Fruit fly (Drosophila melanogaster) whole organism, wandering third instar larva: ENCODE measurements around the gene Cyp12a4.
A peak's percentile ranks its signal among the peaks of the same experiment; 100 is the strongest.

Source experiments
- Abd-B ChIP-seq: fragments of >200 bp; optimal IDR thresholded peaks from 2 replicates; lab custom pipeline; 2017; ENCODE audit warnings: missing biosample characterization, missing genetic modification characterization
- CG32264 ChIP-seq: fragments of 200-800 bp; sonication (Bioruptor generic); optimal IDR thresholded peaks from 2 replicates; lab custom pipeline; 2016; ENCODE audit warnings: missing biosample characterization, missing genetic modification characterization
- CG9705 ChIP-seq: fragments of 200-800 bp; sonication (Bioruptor generic); optimal IDR thresholded peaks from 2 replicates; lab custom pipeline; 2018; ENCODE audit warnings: missing biosample characterization, mild to moderate bottlenecking, missing genetic modification characterization
- CrebA ChIP-seq: fragments of 200-800 bp; sonication (Bioruptor generic); optimal IDR thresholded peaks from 2 replicates; lab custom pipeline; 2016; ENCODE audit warnings: missing biosample characterization, mild to moderate bottlenecking, missing genetic modification characterization, borderline replicate concordance
- Dfd ChIP-seq: fragments of >200 bp; optimal IDR thresholded peaks from 2 replicates; lab custom pipeline; 2017; ENCODE audit warnings: missing biosample characterization, missing genetic modification characterization
- Dif ChIP-seq: fragments of 200-275, 200-300 bp; sonication (Bioruptor generic); optimal IDR thresholded peaks from 2 replicates; lab custom pipeline; 2018; ENCODE audit warnings: missing biosample characterization, missing genetic modification characterization; ENCODE audit not compliant: partially characterized antibody
- GATAd ChIP-seq: sonication (Bioruptor generic); optimal IDR thresholded peaks from 2 replicates; lab custom pipeline; 2016; ENCODE audit warnings: missing biosample characterization, missing genetic modification characterization
- HLH106 ChIP-seq: fragments of 200-800 bp; optimal IDR thresholded peaks from 3 replicates; lab custom pipeline; 2019; ENCODE audit warnings: missing biosample characterization, mild to moderate bottlenecking, missing genetic modification characterization, moderate library complexity
- Hnf4 ChIP-seq: fragments of 200-800 bp; sonication (Bioruptor generic); optimal IDR thresholded peaks from 2 replicates; lab custom pipeline; 2016; ENCODE audit warnings: missing biosample characterization, mild to moderate bottlenecking, missing genetic modification characterization
- Hr78 ChIP-seq: fragments of >200 bp; optimal IDR thresholded peaks from 2 replicates; lab custom pipeline; 2017; ENCODE audit warnings: missing biosample characterization, missing genetic modification characterization
- Hr83 ChIP-seq: fragments of 200-300 bp; sonication (Bioruptor generic); optimal IDR thresholded peaks from 2 replicates; lab custom pipeline; 2016; ENCODE audit warnings: missing biosample characterization, mild to moderate bottlenecking, missing genetic modification characterization, moderate library complexity; ENCODE audit not compliant: poor library complexity, severe bottlenecking
- Jra ChIP-seq: sonication (Bioruptor generic); optimal IDR thresholded peaks from 2 replicates; lab custom pipeline; 2016; ENCODE audit warnings: missing biosample characterization, missing genetic modification characterization
- Mio ChIP-seq: sonication (Bioruptor generic); optimal IDR thresholded peaks from 2 replicates; lab custom pipeline; 2016; ENCODE audit warnings: missing biosample characterization, missing genetic modification characterization
- Myc ChIP-seq: fragments of >200 bp; optimal IDR thresholded peaks from 2 replicates; lab custom pipeline; 2017
- N ChIP-seq: fragments of >200 bp; optimal IDR thresholded peaks from 2 replicates; lab custom pipeline; 2018; ENCODE audit warnings: missing biosample characterization, missing external identifiers, missing genetic modification characterization
- OdsH ChIP-seq: fragments of 200-800 bp; sonication (Bioruptor generic); optimal IDR thresholded peaks from 2 replicates; lab custom pipeline; 2016; ENCODE audit warnings: missing biosample characterization, mild to moderate bottlenecking, missing genetic modification characterization
- Rel ChIP-seq, 2 experiments: fragments of 200-800 bp; sonication (Bioruptor generic) in 1 of 2; optimal IDR thresholded peaks; 2 replicates in 1 of 2; 3 replicates in 1 of 2; lab custom pipeline; 2016 to 2019; ENCODE audit warnings: mild to moderate bottlenecking in 2 of 2, missing biosample characterization in 2 of 2, missing genetic modification characterization in 2 of 2, moderate library complexity in 1 of 2
- Sp1 ChIP-seq: fragments of 200-800 bp; sonication (Bioruptor generic); optimal IDR thresholded peaks from 3 replicates; lab custom pipeline; 2019; ENCODE audit warnings: missing biosample characterization, mild to moderate bottlenecking, missing genetic modification characterization, moderate library complexity
- Vsx2 ChIP-seq: fragments of 200-300, 225-300 bp; sonication (Bioruptor generic); optimal IDR thresholded peaks from 2 replicates; lab custom pipeline; 2018; ENCODE audit warnings: missing biosample characterization, missing genetic modification characterization; ENCODE audit not compliant: partially characterized antibody
- br ChIP-seq: fragments of 200-800 bp; sonication (Bioruptor generic); optimal IDR thresholded peaks from 2 replicates; lab custom pipeline; 2016; ENCODE audit warnings: missing biosample characterization, missing genetic modification characterization
- brk ChIP-seq: fragments of 200-800 bp; sonication (Bioruptor generic); optimal IDR thresholded peaks from 2 replicates; lab custom pipeline; 2016; ENCODE audit warnings: missing biosample characterization, mild to moderate bottlenecking, missing genetic modification characterization
- dl ChIP-seq, 2 experiments: fragments of 175-275, 200-275 bp in 1 of 2; fragments of 200-275 bp in 1 of 2; sonication (Bioruptor generic); optimal IDR thresholded peaks; lab custom pipeline; 2018; ENCODE audit warnings: mild to moderate bottlenecking in 2 of 2, missing biosample characterization in 2 of 2, missing genetic modification characterization in 2 of 2, moderate library complexity in 2 of 2; ENCODE audit not compliant: partially characterized antibody in 2 of 2, insufficient read depth in 1 of 2
- dmrt93B ChIP-seq: fragments of 200-800 bp; sonication (Bioruptor generic); optimal IDR thresholded peaks from 2 replicates; lab custom pipeline; 2018; ENCODE audit warnings: missing biosample characterization, mild to moderate bottlenecking, missing genetic modification characterization
- dsf ChIP-seq: sonication (Bioruptor generic); optimal IDR thresholded peaks from 2 replicates; lab custom pipeline; 2016; ENCODE audit warnings: missing biosample characterization, missing genetic modification characterization, borderline replicate concordance
- ey ChIP-seq: fragments of 200-800 bp; sonication (Bioruptor generic); optimal IDR thresholded peaks from 2 replicates; lab custom pipeline; 2016; ENCODE audit warnings: missing biosample characterization, missing genetic modification characterization
- foxo ChIP-seq, 2 experiments: fragments of 200-800 bp; sonication (Bioruptor generic); optimal IDR thresholded peaks; 2 replicates in 1 of 2; 3 replicates in 1 of 2; lab custom pipeline; 2016 to 2017; ENCODE audit warnings: missing biosample characterization in 2 of 2, missing genetic modification characterization in 2 of 2
- fru ChIP-seq: fragments of 200-800 bp; sonication (Bioruptor generic); optimal IDR thresholded peaks from 3 replicates; lab custom pipeline; 2016; ENCODE audit warnings: missing biosample characterization, mild to moderate bottlenecking, missing genetic modification characterization
- h ChIP-seq: fragments of 200-800 bp; sonication (Bioruptor generic); optimal IDR thresholded peaks from 3 replicates; lab custom pipeline; 2016; ENCODE audit warnings: missing biosample characterization, mild to moderate bottlenecking, missing genetic modification characterization
- jim ChIP-seq: fragments of 175-275, 200-325 bp; sonication (Bioruptor generic); optimal IDR thresholded peaks from 2 replicates; lab custom pipeline; 2016; ENCODE audit warnings: missing biosample characterization, mild to moderate bottlenecking, missing genetic modification characterization
- lola ChIP-seq: fragments of >200 bp; optimal IDR thresholded peaks from 2 replicates; lab custom pipeline; 2017; ENCODE audit warnings: missing biosample characterization, missing genetic modification characterization
- pan ChIP-seq: fragments of >200 bp; optimal IDR thresholded peaks from 2 replicates; lab custom pipeline; 2017
- psq ChIP-seq: fragments of 200-800 bp; sonication (Bioruptor generic); optimal IDR thresholded peaks from 3 replicates; lab custom pipeline; 2017; ENCODE audit warnings: missing biosample characterization, mild to moderate bottlenecking, missing genetic modification characterization, moderate library complexity
- rgr ChIP-seq: fragments of 200-800 bp; sonication (Bioruptor generic); optimal IDR thresholded peaks from 3 replicates; lab custom pipeline; 2016; ENCODE audit warnings: missing biosample characterization, mild to moderate bottlenecking, missing genetic modification characterization
- sage ChIP-seq: fragments of 200-800 bp; sonication (Bioruptor generic); optimal IDR thresholded peaks from 2 replicates; lab custom pipeline; 2016; ENCODE audit warnings: missing biosample characterization, mild to moderate bottlenecking, missing genetic modification characterization
- sv ChIP-seq: fragments of 200-800 bp; sonication (Bioruptor generic); optimal IDR thresholded peaks from 3 replicates; lab custom pipeline; 2016; ENCODE audit warnings: missing biosample characterization, missing genetic modification characterization
- tai ChIP-seq: sonication (Bioruptor generic); optimal IDR thresholded peaks from 2 replicates; lab custom pipeline; 2016; ENCODE audit warnings: missing biosample characterization, missing genetic modification characterization
- usp ChIP-seq: fragments of >200 bp; optimal IDR thresholded peaks from 2 replicates; lab custom pipeline; 2017; ENCODE audit warnings: missing biosample characterization, missing genetic modification characterization
- woc ChIP-seq: sonication (Bioruptor generic); optimal IDR thresholded peaks from 2 replicates; lab custom pipeline; 2016; ENCODE audit warnings: missing biosample characterization, mild to moderate bottlenecking, missing genetic modification characterization

Cyp12a4 gene

dm6 chr3R:19108126-19108525 lies 26.8 kb upstream of the Cyp12a4 start:
- TF ChIP-seq br (GFP tag; lab: Kevin White, UChicago): no peak
- TF ChIP-seq HLH106 (tag; lab: Kevin White, UChicago): no peak
- no peak for TF ChIP-seq CG32264 (GFP tag; lab: Kevin White, UChicago)
- no peak for TF ChIP-seq usp (GFP tag; lab: Kevin White, UChicago)
- no peak for TF ChIP-seq Hnf4 (GFP tag; lab: Kevin White, UChicago)
- no peak for TF ChIP-seq brk (GFP tag; lab: Kevin White, UChicago)
- no peak for TF ChIP-seq Abd-B
- TF ChIP-seq ey (GFP tag; lab: Kevin White, UChicago): no peak
- no peak for TF ChIP-seq rgr
- TF ChIP-seq Dif (GFP tag; lab: Kevin White, UChicago): no peak
- TF ChIP-seq GATAd (GFP tag; lab: Kevin White, UChicago): no peak
- no peak for TF ChIP-seq tai (GFP tag; lab: Kevin White, UChicago)
- TF ChIP-seq Sp1 (GFP tag; lab: Kevin White, UChicago): no peak
- TF ChIP-seq CG9705 (GFP tag; lab: Kevin White, UChicago): no peak
- no peak for TF ChIP-seq Hr83
- no peak for TF ChIP-seq Myc (lab: Kevin White, UChicago)
- TF ChIP-seq CrebA: no peak

dm6 chr3R:19111159-19111558 lies 23.8 kb upstream of the Cyp12a4 start:
- no peak for TF ChIP-seq fru (GFP tag; lab: Kevin White, UChicago)
- no peak for TF ChIP-seq N
- TF ChIP-seq Hr83: no peak
- TF ChIP-seq ey (GFP tag; lab: Kevin White, UChicago): no peak
- no peak for TF ChIP-seq rgr
- TF ChIP-seq GATAd (GFP tag; lab: Kevin White, UChicago): no peak
- no peak for TF ChIP-seq h
- no peak for TF ChIP-seq woc
- no peak for TF ChIP-seq Mio (GFP tag; lab: Kevin White, UChicago)
- no peak for TF ChIP-seq CG32264 (GFP tag; lab: Kevin White, UChicago)
- TF ChIP-seq Dfd: no peak
- TF ChIP-seq Myc (lab: Kevin White, UChicago): no peak
- TF ChIP-seq Hnf4 (GFP tag; lab: Kevin White, UChicago): no peak
- no peak for TF ChIP-seq brk (GFP tag; lab: Kevin White, UChicago)
- TF ChIP-seq HLH106 (tag; lab: Kevin White, UChicago): no peak
- TF ChIP-seq CrebA: no peak

- TF ChIP-seq fru (GFP tag; lab: Kevin White, UChicago): no peak
- TF ChIP-seq Jra (GFP tag; lab: Kevin White, UChicago): no peak
- no peak for TF ChIP-seq Hr78
- TF ChIP-seq GATAd (GFP tag; lab: Kevin White, UChicago): no peak
- no peak for TF ChIP-seq lola
- TF ChIP-seq jim (GFP tag; lab: Kevin White, UChicago): no peak
- no peak for TF ChIP-seq Myc (lab: Kevin White, UChicago)
- TF ChIP-seq Abd-B: no peak
- no peak for TF ChIP-seq tai (GFP tag; lab: Kevin White, UChicago)
- TF ChIP-seq dl (GFP tag; optimal IDR thresholded peaks at IDR 0.05; lab: Kevin White, UChicago; ENCODE audit: insufficient read depth in 1 of 2, partially characterized antibody in 2 of 2): no peak
- no peak for TF ChIP-seq usp (GFP tag; lab: Kevin White, UChicago)
- TF ChIP-seq, all 38 proteins: peak for 0
Observed at dm6 chr3R:19112372-19112771, 22.6 kb upstream of the Cyp12a4 start.

DNA sequence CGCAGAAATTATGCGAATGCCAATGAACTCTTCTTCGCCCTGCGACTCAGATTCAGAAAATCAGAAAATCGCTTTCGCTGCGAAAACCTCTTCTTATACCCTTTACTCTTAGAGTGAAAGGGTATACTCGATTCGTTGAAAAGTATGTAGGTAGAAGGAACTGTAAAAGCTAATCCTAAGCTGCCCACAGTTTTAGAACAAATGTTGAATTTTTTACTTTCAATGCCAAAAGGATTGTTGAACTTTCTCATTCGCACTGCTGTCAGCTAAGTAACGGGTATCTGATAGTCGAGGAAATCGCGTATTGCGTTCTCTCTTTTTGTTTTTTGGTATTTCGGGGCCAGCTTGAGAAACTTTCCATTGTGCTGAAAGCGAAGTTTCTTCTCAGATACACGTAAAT lies 21.1 kb upstream of the Cyp12a4 start:
- TF ChIP-seq Dif (GFP tag; lab: Kevin White, UChicago) (no peak), foxo (GFP tag; optimal IDR thresholded peaks at IDR 0.05; lab: Kevin White, UChicago) (peak in 1 of 2 experiments; percentile 48), CG9705 (GFP tag; lab: Kevin White, UChicago) (no peak), Rel (GFP tag; optimal IDR thresholded peaks at IDR 0.05; lab: Kevin White, UChicago) (no peak), Rel (tag; optimal IDR thresholded peaks at IDR 0.05; lab: Kevin White, UChicago) (no peak), fru (GFP tag; lab: Kevin White, UChicago) (peak; percentile 53), lola (no peak), HLH106 (tag; lab: Kevin White, UChicago) (peak; percentile 13), dsf (no peak), h (peak; percentile 31), Hr78 (no peak), GATAd (GFP tag; lab: Kevin White, UChicago) (no peak), Mio (GFP tag; lab: Kevin White, UChicago) (no peak), Abd-B (no peak), Vsx2 (GFP tag; lab: Kevin White, UChicago) (no peak), N (no peak), CG32264 (GFP tag; lab: Kevin White, UChicago) (no peak), usp (GFP tag; lab: Kevin White, UChicago) (no peak), Hnf4 (GFP tag; lab: Kevin White, UChicago) (peak; percentile 25), jim (GFP tag; lab: Kevin White, UChicago) (no peak), brk (GFP tag; lab: Kevin White, UChicago) (no peak), br (GFP tag; lab: Kevin White, UChicago) (peak; percentile 57), Myc (lab: Kevin White, UChicago) (no peak), CrebA (no peak), pan (lab: Kevin White, UChicago) (no peak), rgr (peak; percentile 39), Hr83 (no peak), Sp1 (GFP tag; lab: Kevin White, UChicago) (no peak), dl (GFP tag; optimal IDR thresholded peaks at IDR 0.05; lab: Kevin White, UChicago; ENCODE audit: insufficient read depth in 1 of 2, partially characterized antibody in 2 of 2) (no peak), OdsH (peak; percentile 25), psq (GFP tag; lab: Kevin White, UChicago) (no peak), tai (GFP tag; lab: Kevin White, UChicago) (no peak), sv (no peak), Dfd (no peak), sage (GFP tag; lab: Kevin White, UChicago) (no peak), dmrt93B (GFP tag; lab: Kevin White, UChicago) (no peak), woc (peak; percentile 12)
